Fruit fly (Drosophila melanogaster) whole organism, prepupa: ENCODE measurements around the gene CG13950.

Experiments used
- Blimp-1 ChIP-seq: fragments of 200-800 bp; sonication (Bioruptor generic); optimal IDR thresholded peaks from 3 replicates; lab custom pipeline; 2017; ENCODE audit warnings: missing biosample characterization, missing genetic modification characterization, mild to moderate bottlenecking, moderate library complexity, missing genetic modification reagents
- CG10669 ChIP-seq: fragments of 200-800 bp; sonication (Bioruptor generic); optimal IDR thresholded peaks from 3 replicates; lab custom pipeline; 2018; ENCODE audit warnings: missing biosample characterization, mild to moderate bottlenecking, missing genetic modification characterization, moderate library complexity
- CG11294 ChIP-seq: fragments of 200-800 bp; sonication (Bioruptor generic); IDR thresholded peaks from 2 replicates; pipeline ENCODE4 v1.3.6; 2022; ENCODE audit warnings: missing biosample characterization, missing genetic modification characterization
- CG11762 ChIP-seq: fragments of 200-800 bp; sonication (Bioruptor generic); optimal IDR thresholded peaks from 3 replicates; lab custom pipeline; 2016; ENCODE audit warnings: missing biosample characterization, missing genetic modification characterization; ENCODE audit not compliant: insufficient read depth
- CG11902 ChIP-seq: fragments of 200-800 bp; sonication (Bioruptor generic); optimal IDR thresholded peaks from 3 replicates; lab custom pipeline; 2016; ENCODE audit warnings: missing biosample characterization, missing genetic modification characterization
- CG15336 ChIP-seq: fragments of 200-800 bp; sonication (Bioruptor generic); IDR thresholded peaks from 2 replicates; pipeline ENCODE4 v1.3.6; 2022; ENCODE audit warnings: missing biosample characterization, missing genetic modification characterization
- CG1621 ChIP-seq: fragments of 200-800 bp; sonication (Bioruptor generic); optimal IDR thresholded peaks from 3 replicates; lab custom pipeline; 2018; ENCODE audit warnings: missing biosample characterization, mild to moderate bottlenecking, missing genetic modification characterization
- CG16779 ChIP-seq: fragments of 200-800 bp; sonication (Bioruptor generic); optimal IDR thresholded peaks from 3 replicates; lab custom pipeline; 2017; ENCODE audit warnings: missing biosample characterization, mild to moderate bottlenecking, missing genetic modification characterization
- CG3032 ChIP-seq: fragments of 200-800 bp; optimal IDR thresholded peaks from 2 replicates; lab custom pipeline; 2019; ENCODE audit warnings: missing biosample characterization, mild to moderate bottlenecking, missing genetic modification characterization, moderate library complexity
- CG31627 ChIP-seq: fragments of 200-800 bp; sonication (Bioruptor generic); optimal IDR thresholded peaks from 3 replicates; lab custom pipeline; 2016; ENCODE audit warnings: missing biosample characterization, missing genetic modification characterization
- CG32006 ChIP-seq: fragments of 200-800 bp; sonication (Bioruptor generic); optimal IDR thresholded peaks from 3 replicates; lab custom pipeline; 2017; ENCODE audit warnings: missing biosample characterization, mild to moderate bottlenecking, missing genetic modification characterization
- CG34406 ChIP-seq: fragments of 200-800 bp; sonication (Bioruptor generic); optimal IDR thresholded peaks from 3 replicates; lab custom pipeline; 2016; ENCODE audit warnings: missing biosample characterization, missing genetic modification characterization
- CG3919 ChIP-seq: fragments of 200-800 bp; sonication (Bioruptor generic); optimal IDR thresholded peaks from 3 replicates; lab custom pipeline; 2016; ENCODE audit warnings: missing biosample characterization, missing genetic modification characterization
- CG4318 ChIP-seq: fragments of 200-800 bp; sonication (Bioruptor generic); optimal IDR thresholded peaks from 3 replicates; lab custom pipeline; 2017; ENCODE audit warnings: missing biosample characterization, mild to moderate bottlenecking, missing genetic modification characterization
- CG6163 ChIP-seq: fragments of 200-800 bp; sonication (Bioruptor generic); IDR thresholded peaks from 3 replicates; pipeline ENCODE4 v1.3.6; 2022; ENCODE audit warnings: missing biosample characterization, missing genetic modification characterization
- CG6276 ChIP-seq: fragments of 200-800 bp; sonication (Bioruptor generic); optimal IDR thresholded peaks from 2 replicates; lab custom pipeline; 2017; ENCODE audit warnings: missing biosample characterization, mild to moderate bottlenecking, missing genetic modification characterization
- CG6792 ChIP-seq: fragments of 200-800 bp; sonication (Bioruptor generic); optimal IDR thresholded peaks from 3 replicates; lab custom pipeline; 2016; ENCODE audit warnings: missing biosample characterization, missing genetic modification characterization
- CG6808 ChIP-seq: fragments of 200-800 bp; sonication (Bioruptor generic); optimal IDR thresholded peaks from 3 replicates; lab custom pipeline; 2017; ENCODE audit warnings: missing biosample characterization, missing genetic modification characterization, mild to moderate bottlenecking, moderate library complexity, missing genetic modification reagents
- CG8119 ChIP-seq: fragments of 200-800 bp; sonication (Bioruptor generic); IDR thresholded peaks from 3 replicates; pipeline ENCODE4 v1.3.6; 2022; ENCODE audit warnings: missing biosample characterization, missing genetic modification characterization
- CG8319 ChIP-seq: fragments of 200-800 bp; sonication (Bioruptor generic); optimal IDR thresholded peaks from 3 replicates; lab custom pipeline; 2016; ENCODE audit warnings: missing biosample characterization, missing genetic modification characterization
- Eip75B ChIP-seq: fragments of 200-800 bp; sonication (Bioruptor generic); optimal IDR thresholded peaks from 3 replicates; lab custom pipeline; 2016; ENCODE audit warnings: missing biosample characterization, missing genetic modification characterization
- Eip78C ChIP-seq: fragments of 200-800 bp; sonication (Bioruptor generic); peaks from one replicate; lab custom pipeline; 2016; ENCODE audit warnings: missing biosample characterization, missing genetic modification characterization
- Eip93F ChIP-seq: fragments of 200-800 bp; sonication (Bioruptor generic); optimal IDR thresholded peaks from 2 replicates; lab custom pipeline; 2016; ENCODE audit warnings: missing biosample characterization, mild to moderate bottlenecking, missing genetic modification characterization
- Ets21C ChIP-seq: fragments of 200-800 bp; sonication (Bioruptor generic); optimal IDR thresholded peaks from 3 replicates; lab custom pipeline; 2016; ENCODE audit warnings: missing biosample characterization, missing genetic modification characterization
- Ets96B ChIP-seq: fragments of 200-800 bp; optimal IDR thresholded peaks from 2 replicates; lab custom pipeline; 2019; ENCODE audit warnings: missing biosample characterization, mild to moderate bottlenecking, missing genetic modification characterization, moderate library complexity
- Gug ChIP-seq: fragments of 200-800 bp; sonication (Bioruptor generic); IDR thresholded peaks from 2 replicates; pipeline ENCODE4 v1.3.6; 2022; ENCODE audit warnings: missing biosample characterization, missing genetic modification characterization
- Hr39 ChIP-seq: fragments of 200-800 bp; sonication (Bioruptor generic); optimal IDR thresholded peaks from 2 replicates; lab custom pipeline; 2016; ENCODE audit warnings: missing biosample characterization, missing genetic modification characterization
- Hr4 ChIP-seq: fragments of 200-800 bp; sonication (Bioruptor generic); optimal IDR thresholded peaks from 3 replicates; lab custom pipeline; 2016; ENCODE audit warnings: missing biosample characterization, missing genetic modification characterization
- Lpt ChIP-seq: fragments of 200-800 bp; sonication (Bioruptor generic); optimal IDR thresholded peaks from 3 replicates; lab custom pipeline; 2016; ENCODE audit warnings: missing biosample characterization, missing genetic modification characterization
- Met ChIP-seq: fragments of 200-800 bp; sonication (Bioruptor generic); optimal IDR thresholded peaks from 3 replicates; lab custom pipeline; 2016; ENCODE audit warnings: missing biosample characterization, missing genetic modification characterization
- OdsH ChIP-seq: fragments of 200-800 bp; sonication (Bioruptor generic); optimal IDR thresholded peaks from 3 replicates; lab custom pipeline; 2016; ENCODE audit warnings: missing biosample characterization, missing genetic modification characterization
- Smox ChIP-seq: fragments of 200-800 bp; sonication (Bioruptor generic); optimal IDR thresholded peaks from 3 replicates; lab custom pipeline; 2016; ENCODE audit warnings: missing biosample characterization, missing genetic modification characterization
- Sox15 ChIP-seq: fragments of 200-800 bp; sonication (Bioruptor generic); optimal IDR thresholded peaks from 3 replicates; lab custom pipeline; 2016; ENCODE audit warnings: missing biosample characterization, missing genetic modification characterization
- acj6 ChIP-seq: fragments of 200-800 bp; sonication (Bioruptor generic); optimal IDR thresholded peaks from 3 replicates; lab custom pipeline; 2016; ENCODE audit warnings: missing biosample characterization, missing genetic modification characterization
- cyc ChIP-seq: fragments of 200-800 bp; sonication (Bioruptor generic); optimal IDR thresholded peaks from 3 replicates; lab custom pipeline; 2016; ENCODE audit warnings: missing biosample characterization, missing genetic modification characterization
- dac ChIP-seq: fragments of 200-800 bp; sonication (Bioruptor generic); optimal IDR thresholded peaks from 2 replicates; lab custom pipeline; 2017; ENCODE audit warnings: missing biosample characterization, mild to moderate bottlenecking, missing genetic modification characterization
- eg ChIP-seq: fragments of 200-800 bp; sonication (Bioruptor generic); IDR thresholded peaks from 3 replicates; pipeline ENCODE4 v1.3.6; 2022; ENCODE audit warnings: missing biosample characterization, missing genetic modification characterization
- esn ChIP-seq: fragments of 200-800 bp; sonication (Bioruptor generic); optimal IDR thresholded peaks from 2 replicates; lab custom pipeline; 2016; ENCODE audit warnings: missing biosample characterization, mild to moderate bottlenecking, missing genetic modification characterization, moderate library complexity
- fd59A ChIP-seq: fragments of 200-800 bp; sonication (Bioruptor generic); optimal IDR thresholded peaks from 2 replicates; lab custom pipeline; 2017; ENCODE audit warnings: missing biosample characterization, mild to moderate bottlenecking, missing genetic modification characterization, missing genetic modification reagents
- fd85E ChIP-seq: fragments of 200-800 bp; sonication (Bioruptor generic); optimal IDR thresholded peaks from 3 replicates; lab custom pipeline; 2016; ENCODE audit warnings: missing biosample characterization, missing genetic modification characterization
- fkh ChIP-seq: fragments of 200-800 bp; sonication (Bioruptor generic); optimal IDR thresholded peaks from 3 replicates; lab custom pipeline; 2017; ENCODE audit warnings: missing biosample characterization, mild to moderate bottlenecking, missing genetic modification characterization, moderate library complexity
- lz ChIP-seq: fragments of 200-800 bp; sonication (Bioruptor generic); optimal IDR thresholded peaks from 3 replicates; lab custom pipeline; 2016; ENCODE audit warnings: missing biosample characterization, missing genetic modification characterization
- net ChIP-seq: fragments of 200-800 bp; sonication (Bioruptor generic); optimal IDR thresholded peaks from 3 replicates; lab custom pipeline; 2016; ENCODE audit warnings: missing biosample characterization, missing genetic modification characterization
- pdm3 ChIP-seq: fragments of 200-800 bp; sonication (Bioruptor generic); optimal IDR thresholded peaks from 3 replicates; lab custom pipeline; 2016; ENCODE audit warnings: missing biosample characterization, missing genetic modification characterization
- spab ChIP-seq: fragments of 200-800 bp; sonication (Bioruptor generic); optimal IDR thresholded peaks from 2 replicates; lab custom pipeline; 2017; ENCODE audit warnings: missing biosample characterization, mild to moderate bottlenecking, missing genetic modification characterization, missing genetic modification reagents
- svp ChIP-seq: fragments of 200-800 bp; sonication (Bioruptor generic); peaks from one replicate; lab custom pipeline; 2016; ENCODE audit warnings: missing biosample characterization, missing genetic modification characterization
- topi ChIP-seq: fragments of 200-800 bp; sonication (Bioruptor generic); optimal IDR thresholded peaks from 3 replicates; lab custom pipeline; 2016; ENCODE audit warnings: missing biosample characterization, missing genetic modification characterization
- vri ChIP-seq: fragments of 200-800 bp; sonication (Bioruptor generic); optimal IDR thresholded peaks from 3 replicates; lab custom pipeline; 2016; ENCODE audit warnings: missing biosample characterization, mild to moderate bottlenecking, missing genetic modification characterization

The CG13950 gene

DNA sequence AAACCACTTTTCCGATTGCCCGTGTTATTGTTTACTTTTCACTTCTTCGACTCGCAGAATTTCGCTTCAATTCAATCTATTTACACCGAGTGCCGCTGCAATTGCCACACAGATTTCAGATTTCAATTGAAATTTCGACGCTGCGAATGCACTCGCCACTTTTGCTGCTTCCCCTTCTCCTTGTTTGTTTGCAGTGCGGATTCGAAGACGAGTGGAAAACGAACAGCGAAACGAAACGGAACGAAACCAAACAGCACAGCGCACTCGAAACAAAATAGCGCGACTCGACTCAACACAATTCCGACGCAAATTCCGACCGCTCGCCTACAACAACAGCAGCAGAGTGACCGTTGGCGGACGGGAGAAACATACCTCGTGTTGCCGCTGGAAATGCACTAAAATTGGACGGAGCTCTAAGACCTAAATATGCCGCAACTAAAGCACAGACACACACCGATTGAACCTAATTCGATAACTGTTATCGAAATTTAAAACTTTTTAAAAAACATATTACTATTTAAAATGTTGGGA is 9.2 kb upstream of the CG13950 start, which contains the start of gene drongo (continued):
- TF ChIP-seq CG8119 (peak; percentile 13; the same call in 1 of the 3 replicates), Eip75B (GFP tag; lab: Kevin White, UChicago) (no peak), esn (peak; percentile 49), CG6792 (GFP tag; lab: Kevin White, UChicago) (no peak), CG4318 (GFP tag; lab: Kevin White, UChicago) (no peak), vri (GFP tag; lab: Kevin White, UChicago) (peak; percentile 61), acj6 (GFP tag; lab: Kevin White, UChicago) (no peak), fd85E (no peak), Smox (GFP tag; lab: Kevin White, UChicago) (no peak), CG34406 (GFP tag; lab: Kevin White, UChicago) (no peak), spab (no peak), Ets96B (tag; lab: Kevin White, UChicago) (no peak), CG15336 (GFP tag; lab: Robert Waterston, UW) (peak; percentile 46; the same call in 1 of the 2 replicates), Lpt (peak; percentile 40), CG11762 (GFP tag; lab: Kevin White, UChicago) (no peak), lz (GFP tag; lab: Kevin White, UChicago) (peak; percentile 19), CG11902 (GFP tag; lab: Kevin White, UChicago) (no peak), OdsH (GFP tag; lab: Kevin White, UChicago) (no peak), Met (GFP tag; lab: Kevin White, UChicago) (peak; percentile 27), CG3919 (peak; percentile 27), CG6808 (GFP tag; lab: Kevin White, UChicago) (peak; percentile 37), pdm3 (no peak), Sox15 (GFP tag; lab: Kevin White, UChicago) (no peak), Eip93F (GFP tag; lab: Kevin White, UChicago) (no peak), CG6163 (peak; percentile 64), dac (GFP tag; lab: Kevin White, UChicago) (no peak), svp (GFP tag; lab: Kevin White, UChicago) (peak; percentile 86), Hr39 (GFP tag; lab: Kevin White, UChicago) (no peak), Ets21C (no peak), net (GFP tag; lab: Kevin White, UChicago) (peak; percentile 21), CG10669 (GFP tag; lab: Kevin White, UChicago) (no peak), Blimp-1 (GFP tag; lab: Kevin White, UChicago) (no peak), CG6276 (GFP tag; lab: Kevin White, UChicago) (no peak), Eip78C (GFP tag; lab: Kevin White, UChicago) (peak; percentile 74), Gug (GFP tag; lab: Robert Waterston, UW) (no peak), CG32006 (GFP tag; lab: Kevin White, UChicago) (no peak), fd59A (GFP tag; lab: Kevin White, UChicago) (no peak), CG3032 (peak; percentile 11), fkh (GFP tag; lab: Kevin White, UChicago) (peak; percentile 90), cyc (GFP tag; lab: Kevin White, UChicago) (peak; percentile 15), CG16779 (tag; lab: Kevin White, UChicago) (peak; percentile 4)
- TF ChIP-seq, all 60 proteins: peak for 25

dm6 chr2L:852647-853111 is 7.3 kb upstream of the CG13950 start, which contains the start of the genes CG4291 and kraken:
CG4291 (minus strand) TSS chr2L:852730.
kraken (plus strand) TSS chr2L:852768.
- TF ChIP-seq svp (GFP tag; lab: Kevin White, UChicago), result peak; percentile 83
- TF ChIP-seq fkh (GFP tag; lab: Kevin White, UChicago), result peak; percentile 90
- peak; percentile 16 for TF ChIP-seq Eip75B (GFP tag; lab: Kevin White, UChicago)
- TF ChIP-seq Hr39 (GFP tag; lab: Kevin White, UChicago), result peak; percentile 45
- TF ChIP-seq Hr4 (GFP tag; lab: Kevin White, UChicago), result peak; percentile 31
- peak; percentile 24 for TF ChIP-seq lz (GFP tag; lab: Kevin White, UChicago)
- TF ChIP-seq CG15336 (GFP tag; lab: Robert Waterston, UW), result peak; percentile 33; the same call in 1 of the 2 replicates
- peak; percentile 69 for TF ChIP-seq Eip78C (GFP tag; lab: Kevin White, UChicago)
- TF ChIP-seq Sox15 (GFP tag; lab: Kevin White, UChicago), result no peak
- no peak for TF ChIP-seq CG8319
- peak; percentile 47 for TF ChIP-seq CG31627 (GFP tag; lab: Kevin White, UChicago)
- TF ChIP-seq OdsH (GFP tag; lab: Kevin White, UChicago), result peak; percentile 11
- TF ChIP-seq Ets21C, result no peak
- peak; percentile 18 for TF ChIP-seq vri (GFP tag; lab: Kevin White, UChicago)
- TF ChIP-seq CG11294 (GFP tag; lab: Robert Waterston, UW), result 0 out of 2 replicates have a peak, but pooled peaks have one; percentile 8
- TF ChIP-seq esn, result peak; percentile 46
- TF ChIP-seq CG34406 (GFP tag; lab: Kevin White, UChicago), result peak; percentile 5
- peak; percentile 53; the same call in 2 of the 3 replicates for TF ChIP-seq eg (GFP tag; lab: Robert Waterston, UW)
- no peak for TF ChIP-seq CG6808 (GFP tag; lab: Kevin White, UChicago)
- TF ChIP-seq acj6 (GFP tag; lab: Kevin White, UChicago), result peak; percentile 3
- TF ChIP-seq CG6792 (GFP tag; lab: Kevin White, UChicago), result no peak
- TF ChIP-seq topi, result peak; percentile 54
- TF ChIP-seq CG1621 (tag; lab: Kevin White, UChicago), result peak; percentile 75
- TF ChIP-seq Ets96B (tag; lab: Kevin White, UChicago), result no peak
